Fruit fly (Drosophila melanogaster) Kc167 (cell line): ENCODE results near the gene CG31431.

Source experiments
- Myc ChIP-seq: fragments of >200 bp; optimal IDR thresholded peaks from 2 replicates; lab custom pipeline; 2017; ENCODE audit warnings: missing external identifiers
- Sin3A ChIP-seq: fragments of >200 bp; optimal IDR thresholded peaks from 2 replicates; lab custom pipeline; 2018; ENCODE audit warnings: missing external identifiers
- h ChIP-seq: fragments of >200 bp; optimal IDR thresholded peaks from 3 replicates; lab custom pipeline; 2018; ENCODE audit warnings: missing external identifiers
- insv ChIP-seq: fragments of >200 bp; optimal IDR thresholded peaks from 3 replicates; lab custom pipeline; 2018; ENCODE audit warnings: missing external identifiers
- psq ChIP-seq: fragments of >200 bp; optimal IDR thresholded peaks from 2 replicates; lab custom pipeline; 2017; ENCODE audit warnings: missing external identifiers
- ttk ChIP-seq: sonication (Bioruptor generic); optimal IDR thresholded peaks from 2 replicates; lab custom pipeline; 2017; ENCODE audit warnings: missing external identifiers

The CG31431 gene

DNA sequence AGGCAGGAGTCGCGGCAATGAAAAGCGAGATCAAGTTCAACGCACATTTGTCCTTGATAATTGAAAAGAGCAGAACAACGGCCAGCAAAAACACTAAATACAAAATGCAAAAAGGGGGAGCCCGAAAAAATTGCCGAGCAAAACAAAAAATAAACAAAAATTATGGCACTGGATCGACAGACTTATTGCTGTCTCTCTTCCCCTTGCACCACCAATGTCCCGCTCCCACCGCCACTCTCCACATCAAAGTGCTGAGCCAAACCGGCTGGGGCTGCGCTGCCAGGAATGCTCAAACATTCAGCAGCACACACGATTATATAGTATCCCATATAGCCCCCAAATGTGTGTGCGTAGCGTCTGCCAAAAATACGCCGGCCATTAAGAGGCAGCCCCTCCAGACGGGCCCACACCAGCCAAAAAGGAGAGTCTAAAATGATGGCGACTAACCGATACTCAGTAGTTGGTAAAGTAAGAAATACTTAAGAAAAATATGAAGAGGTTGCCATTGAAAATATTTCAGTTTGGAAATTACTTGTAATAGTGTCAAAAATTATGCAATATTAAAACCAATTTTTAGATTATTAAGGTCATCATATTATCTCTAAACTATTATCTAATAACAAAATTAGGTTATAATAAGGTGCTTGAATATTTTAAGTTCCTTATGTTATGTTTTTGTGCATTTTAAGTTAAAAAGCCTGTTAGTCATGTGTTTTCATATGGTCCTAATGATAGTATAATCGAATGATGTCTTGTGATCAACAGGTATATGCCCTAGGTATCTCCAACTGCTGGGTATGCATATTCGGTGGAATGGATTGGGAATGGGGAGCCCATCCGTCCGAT lies 51.1 kb downstream of the CG31431 start:
- TF ChIP-seq ttk (lab: Kevin White, UChicago) (no peak), psq (lab: Kevin White, UChicago) (no peak), Myc (lab: Kevin White, UChicago) (no peak), h (lab: Kevin White, UChicago) (no peak), Sin3A (no peak), insv (lab: Kevin White, UChicago) (no peak)

DNA sequence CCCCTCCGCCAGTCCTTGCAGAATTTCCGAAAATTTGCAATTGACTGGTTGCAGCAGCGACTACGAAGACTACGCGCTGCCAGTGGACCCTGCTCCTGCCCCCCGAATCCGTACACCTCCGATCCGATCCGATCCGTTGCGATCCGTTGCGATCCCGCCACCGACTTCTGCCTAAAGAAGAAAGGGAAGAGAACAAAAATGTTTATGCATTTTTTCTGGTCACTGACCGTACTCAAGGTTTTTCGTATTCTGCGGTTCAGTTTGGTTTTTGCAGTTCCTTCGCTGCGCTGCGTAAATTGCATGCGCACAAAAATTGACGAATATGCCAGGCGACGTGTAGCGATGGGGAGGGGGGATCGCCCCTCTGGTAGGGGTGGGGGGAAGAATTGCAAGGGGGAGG lies 51.8 kb downstream of the CG31431 start:
- no peak for TF ChIP-seq Sin3A
- no peak for TF ChIP-seq insv (lab: Kevin White, UChicago)
- TF ChIP-seq ttk (lab: Kevin White, UChicago), result no peak
- TF ChIP-seq Myc (lab: Kevin White, UChicago), result no peak
- no peak for TF ChIP-seq psq (lab: Kevin White, UChicago)
- TF ChIP-seq h (lab: Kevin White, UChicago), result no peak

DNA sequence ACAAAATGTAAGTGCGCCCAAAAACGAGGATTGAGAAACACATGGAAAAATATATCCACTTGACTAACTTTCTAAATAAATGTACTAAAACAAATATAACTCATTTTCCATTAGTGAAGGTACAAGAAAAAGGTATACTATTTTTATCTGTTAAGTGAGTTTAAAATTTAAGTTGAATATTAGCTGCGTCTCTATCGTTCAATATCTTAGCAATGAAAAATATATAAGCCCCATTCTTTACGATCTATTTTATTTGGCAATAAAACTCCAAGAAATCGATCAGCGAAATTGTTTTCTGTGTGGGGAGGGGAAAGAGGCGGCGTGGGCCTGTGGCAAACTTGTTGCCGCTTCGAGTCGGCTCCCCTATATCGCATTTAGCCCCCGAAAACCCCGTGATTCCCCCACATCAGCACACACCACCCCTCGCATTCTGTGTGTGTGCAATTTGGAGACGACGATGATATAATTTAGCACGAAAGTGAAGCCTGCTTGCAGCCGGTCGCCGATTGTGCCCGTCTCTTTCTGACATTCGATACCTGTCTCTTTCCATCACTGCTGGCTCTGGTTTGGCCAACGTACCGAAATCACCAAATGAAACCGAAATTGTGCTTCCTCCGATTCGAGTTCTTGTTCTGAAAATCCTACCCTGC lies 52.3 kb downstream of the CG31431 start:
- TF ChIP-seq Myc (lab: Kevin White, UChicago), result no peak
- TF ChIP-seq insv (lab: Kevin White, UChicago), result no peak
- no peak for TF ChIP-seq h (lab: Kevin White, UChicago)
- TF ChIP-seq psq (lab: Kevin White, UChicago), result no peak
- TF ChIP-seq Sin3A, result no peak
